Fruit fly (Drosophila melanogaster) whole organism, embryonic: ENCODE results near the gene Jhbp2.

ENCODE experiments used
- CG10979 ChIP-seq: fragments of 200-800 bp; sonication (Bioruptor generic); optimal IDR thresholded peaks from 2 replicates; lab custom pipeline; 2018; ENCODE audit warnings: missing biosample characterization, mild to moderate bottlenecking, missing genetic modification characterization, moderate library complexity
- CG11695 ChIP-seq: fragments of 200-800 bp; sonication (Bioruptor generic); IDR thresholded peaks from 3 replicates; pipeline ENCODE4 v1.3.6; 2022; ENCODE audit warnings: missing biosample characterization, missing genetic modification characterization
- CG11696 ChIP-seq: fragments of 200-800 bp; sonication (Bioruptor generic); IDR thresholded peaks from 2 replicates; pipeline ENCODE4 v1.3.6; 2022; ENCODE audit warnings: missing biosample characterization, missing genetic modification characterization
- CG13624 ChIP-seq: fragments of 200-800 bp; sonication (Bioruptor generic); optimal IDR thresholded peaks from 2 replicates; lab custom pipeline; 2016; ENCODE audit warnings: missing biosample characterization, missing genetic modification characterization
- CG15696 ChIP-seq: fragments of 200-800 bp; sonication (Bioruptor generic); optimal IDR thresholded peaks from 2 replicates; lab custom pipeline; 2019; ENCODE audit warnings: missing biosample characterization, mild to moderate bottlenecking, missing genetic modification characterization, moderate library complexity
- CG1603 ChIP-seq: fragments of 200-800 bp; sonication (Bioruptor generic); optimal IDR thresholded peaks from 2 replicates; lab custom pipeline; 2019; ENCODE audit warnings: missing biosample characterization, mild to moderate bottlenecking, missing genetic modification characterization, moderate library complexity
- CG16779 ChIP-seq: fragments of 200-800 bp; sonication (Bioruptor generic); IDR thresholded peaks from 2 replicates; pipeline ENCODE4 v1.3.6; 2022; ENCODE audit warnings: missing biosample characterization, missing genetic modification characterization
- CG17359 ChIP-seq: fragments of 200-800 bp; sonication (Bioruptor generic); optimal IDR thresholded peaks from 3 replicates; lab custom pipeline; 2018; ENCODE audit warnings: missing biosample characterization, mild to moderate bottlenecking, missing genetic modification characterization, moderate library complexity
- CG2199 ChIP-seq: fragments of 200-800 bp; sonication (Bioruptor generic); IDR thresholded peaks from 3 replicates; pipeline ENCODE4 v1.3.6; 2022; ENCODE audit warnings: missing biosample characterization, missing genetic modification characterization
- CG2678 ChIP-seq: fragments of 200-800 bp; sonication (Bioruptor generic); optimal IDR thresholded peaks from 3 replicates; lab custom pipeline; 2019; ENCODE audit warnings: missing biosample characterization, mild to moderate bottlenecking, missing genetic modification characterization, moderate library complexity
- CG30403 ChIP-seq: fragments of 200-800 bp; sonication (Bioruptor generic); optimal IDR thresholded peaks from 3 replicates; lab custom pipeline; 2016; ENCODE audit warnings: missing biosample characterization, missing genetic modification characterization
- CG30431 ChIP-seq: fragments of 200-800 bp; sonication (Bioruptor generic); optimal IDR thresholded peaks from 2 replicates; lab custom pipeline; 2017; ENCODE audit warnings: missing biosample characterization, missing genetic modification characterization
- CG3065 ChIP-seq: fragments of 200-800 bp; sonication (Bioruptor generic); optimal IDR thresholded peaks from 2 replicates; lab custom pipeline; 2016; ENCODE audit warnings: missing biosample characterization, missing genetic modification characterization
- CG31365 ChIP-seq: fragments of 200-800 bp; sonication (Bioruptor generic); optimal IDR thresholded peaks from 2 replicates; lab custom pipeline; 2018; ENCODE audit warnings: missing biosample characterization, mild to moderate bottlenecking, missing genetic modification characterization
- CG31388 ChIP-seq: fragments of 200-800 bp; sonication (Bioruptor generic); optimal IDR thresholded peaks from 2 replicates; lab custom pipeline; 2016; ENCODE audit warnings: missing biosample characterization, missing genetic modification characterization
- CG33557 ChIP-seq: fragments of 200-800 bp; sonication (Bioruptor generic); optimal IDR thresholded peaks from 2 replicates; lab custom pipeline; 2019; ENCODE audit warnings: missing biosample characterization, mild to moderate bottlenecking, missing genetic modification characterization, moderate library complexity
- CG4707 ChIP-seq: fragments of 200-800 bp; sonication (Bioruptor generic); optimal IDR thresholded peaks from 2 replicates; lab custom pipeline; 2018; ENCODE audit warnings: missing biosample characterization, mild to moderate bottlenecking, missing genetic modification characterization, moderate library complexity
- CG6175 ChIP-seq: fragments of 200-800 bp; sonication (Bioruptor generic); IDR thresholded peaks from 3 replicates; pipeline ENCODE4 v1.3.6; 2022; ENCODE audit warnings: missing biosample characterization, missing genetic modification characterization
- CG7987 ChIP-seq: fragments of 200-800 bp; sonication (Bioruptor generic); optimal IDR thresholded peaks from 2 replicates; lab custom pipeline; 2018; ENCODE audit warnings: missing biosample characterization, mild to moderate bottlenecking, missing genetic modification characterization, moderate library complexity
- CG9609 ChIP-seq: fragments of 200-800 bp; sonication (Bioruptor generic); optimal IDR thresholded peaks from 3 replicates; lab custom pipeline; 2016; ENCODE audit warnings: missing biosample characterization, missing genetic modification characterization
- CTCF ChIP-seq: fragments of 200-800 bp; sonication (Bioruptor generic); optimal IDR thresholded peaks from 2 replicates; lab custom pipeline; 2017; ENCODE audit warnings: missing biosample characterization, mild to moderate bottlenecking, missing genetic modification characterization, moderate library complexity
- D19B ChIP-seq: fragments of 200-800 bp; sonication (Bioruptor generic); optimal IDR thresholded peaks from 2 replicates; lab custom pipeline; 2017; ENCODE audit warnings: missing biosample characterization, mild to moderate bottlenecking, missing genetic modification characterization
- Dip2 ChIP-seq: fragments of 200-800 bp; sonication (Bioruptor generic); IDR thresholded peaks from 2 replicates; pipeline ENCODE4 v1.3.6; 2022; ENCODE audit warnings: missing biosample characterization, missing genetic modification characterization
- GATAe ChIP-seq: fragments of 200-800 bp; sonication (Bioruptor generic); conservative IDR thresholded peaks from 2 replicates; pipeline ENCODE4 v1.3.6; 2022; ENCODE audit warnings: missing biosample characterization, missing genetic modification characterization
- Hmr ChIP-seq: fragments of 200-800 bp; sonication (Bioruptor generic); optimal IDR thresholded peaks from 3 replicates; lab custom pipeline; 2017; ENCODE audit warnings: mild to moderate bottlenecking, missing biosample characterization, missing genetic modification reagents, missing genetic modification characterization
- Lpt ChIP-seq: fragments of >200 bp; optimal IDR thresholded peaks from 2 replicates; lab custom pipeline; 2018; ENCODE audit warnings: missing biosample characterization, missing genetic modification characterization
- NK7.1 ChIP-seq: fragments of 200-800 bp; sonication (Bioruptor generic); optimal IDR thresholded peaks from 3 replicates; lab custom pipeline; 2016; ENCODE audit warnings: missing biosample characterization, missing genetic modification characterization
- Pdp1 ChIP-seq, 2 experiments: fragments of 200-800 bp; sonication (Bioruptor generic); optimal IDR thresholded peaks; 3 replicates each; lab custom pipeline; 2016; ENCODE audit warnings: missing biosample characterization in 2 of 2, missing genetic modification characterization in 2 of 2, mild to moderate bottlenecking in 1 of 2, moderate library complexity in 1 of 2
- bsh ChIP-seq, 2 experiments: fragments of 200-800 bp; sonication (Bioruptor generic); optimal IDR thresholded peaks; 2 replicates each; lab custom pipeline; 2017 to 2018; ENCODE audit warnings: mild to moderate bottlenecking in 2 of 2, missing biosample characterization in 2 of 2, missing genetic modification characterization in 2 of 2, moderate library complexity in 1 of 2
- ci ChIP-seq: fragments of 200-800 bp; sonication (Bioruptor generic); IDR thresholded peaks from 3 replicates; pipeline ENCODE4 v1.3.6; 2022; ENCODE audit warnings: missing biosample characterization, missing genetic modification characterization
- disco-r ChIP-seq: fragments of 200-800 bp; sonication (Bioruptor generic); optimal IDR thresholded peaks from 2 replicates; lab custom pipeline; 2016; ENCODE audit warnings: missing biosample characterization, missing genetic modification characterization
- dmrt11E ChIP-seq: fragments of 200-800 bp; sonication (Bioruptor generic); optimal IDR thresholded peaks from 3 replicates; lab custom pipeline; 2018; ENCODE audit warnings: missing biosample characterization, mild to moderate bottlenecking, missing genetic modification characterization, moderate library complexity
- ftz-f1 ChIP-seq: fragments of 200-800 bp; sonication (Bioruptor generic); optimal IDR thresholded peaks from 2 replicates; lab custom pipeline; 2016; ENCODE audit warnings: missing biosample characterization, missing genetic modification characterization
- gce ChIP-seq: fragments of 200-800 bp; sonication (Bioruptor generic); IDR thresholded peaks from 3 replicates; pipeline ENCODE4 v1.3.6; 2022; ENCODE audit warnings: missing biosample characterization, missing genetic modification characterization
- hbn ChIP-seq: fragments of 200-800 bp; sonication (Bioruptor generic); IDR thresholded peaks from 2 replicates; pipeline ENCODE4 v1.3.6; 2022; ENCODE audit warnings: missing biosample characterization, missing genetic modification characterization; ENCODE audit not compliant: partially characterized antibody
- insv ChIP-seq, 2 experiments: fragments of 200-800 bp; sonication (Bioruptor generic); optimal IDR thresholded peaks; 3 replicates each; lab custom pipeline; 2016 to 2018; ENCODE audit warnings: missing biosample characterization in 2 of 2, missing genetic modification characterization in 2 of 2
- jigr1 ChIP-seq: fragments of 200-800 bp; sonication (Bioruptor generic); IDR thresholded peaks from 3 replicates; pipeline ENCODE4 v1.3.6; 2022; ENCODE audit warnings: missing biosample characterization, missing genetic modification characterization
- lov ChIP-seq, 2 experiments: fragments of 200-800 bp in 1 of 2; fragments of >200 bp in 1 of 2; sonication (Bioruptor generic) in 1 of 2; IDR thresholded peaks in 1 of 2; optimal IDR thresholded peaks in 1 of 2; 2 replicates in 1 of 2; 3 replicates in 1 of 2; pipeline versions ENCODE4 v1.3.6 to Lab custom; 2017 to 2022; ENCODE audit warnings: missing biosample characterization in 1 of 2, missing genetic modification characterization in 1 of 2
- pita ChIP-seq: fragments of 200-800 bp; sonication (Bioruptor generic); optimal IDR thresholded peaks from 2 replicates; lab custom pipeline; 2017; ENCODE audit warnings: missing biosample characterization, mild to moderate bottlenecking, missing genetic modification characterization
- sens ChIP-seq: fragments of 200-800 bp; sonication (Bioruptor generic); peaks from one replicate; lab custom pipeline; 2016; ENCODE audit warnings: missing biosample characterization, missing genetic modification characterization
- seq ChIP-seq: fragments of 200-800 bp; sonication (Bioruptor generic); IDR thresholded peaks from 2 replicates; pipeline ENCODE4 v1.3.6; 2022; ENCODE audit warnings: missing biosample characterization, missing genetic modification characterization
- sna ChIP-seq: fragments of 200-800 bp; sonication (Bioruptor generic); IDR thresholded peaks from 2 replicates; pipeline ENCODE4 v1.3.6; 2022; ENCODE audit warnings: missing biosample characterization, missing genetic modification characterization; ENCODE audit not compliant: partially characterized antibody
- stwl ChIP-seq: fragments of 200-800 bp; sonication (Bioruptor generic); optimal IDR thresholded peaks from 3 replicates; lab custom pipeline; 2018; ENCODE audit warnings: missing biosample characterization, mild to moderate bottlenecking, missing genetic modification characterization, moderate library complexity
- trem ChIP-seq: fragments of 200-800 bp; optimal IDR thresholded peaks from 3 replicates; lab custom pipeline; 2019; ENCODE audit warnings: missing biosample characterization, mild to moderate bottlenecking, missing genetic modification characterization, moderate library complexity

Gene Jhbp2

dm6 chr3R:4970415-4971140 lies 9.4 kb upstream of the Jhbp2 start (continued):
- TF ChIP-seq hbn (GFP tag; lab: Robert Waterston, UW) (no peak), Hmr (GFP tag; lab: Kevin White, UChicago) (peak; percentile 82)

- TF ChIP-seq seq (GFP tag; lab: Robert Waterston, UW): no peak
- TF ChIP-seq CG7987 (GFP tag; lab: Kevin White, UChicago): no peak
- peak; percentile 87 for TF ChIP-seq CG31365 (tag; lab: Kevin White, UChicago)
- no peak for TF ChIP-seq CG31388 (GFP tag; lab: Kevin White, UChicago)
- TF ChIP-seq CG30403: no peak
- no peak for TF ChIP-seq CG6175 (GFP tag; lab: Robert Waterston, UW)
- 0 out of 3 replicates have a peak, but pooled peaks have one; percentile 12 for TF ChIP-seq ci (GFP tag; lab: Robert Waterston, UW)
- TF ChIP-seq bsh (GFP tag; optimal IDR thresholded peaks at IDR 0.05; lab: Kevin White, UChicago): no peak
- peak; percentile 21 for TF ChIP-seq dmrt11E (tag; lab: Kevin White, UChicago)
- no peak for TF ChIP-seq CG13624 (GFP tag; lab: Kevin White, UChicago)
- peak; percentile 74 to 97 for TF ChIP-seq insv (GFP tag; optimal IDR thresholded peaks at IDR 0.05; lab: Kevin White, UChicago)
- no peak for TF ChIP-seq CG17359 (tag; lab: Kevin White, UChicago)
- peak; percentile 63 for TF ChIP-seq pita (GFP tag; lab: Kevin White, UChicago)
- peak; percentile 7 for TF ChIP-seq CG10979 (tag; lab: Kevin White, UChicago)
- TF ChIP-seq D19B: no peak
- no peak for TF ChIP-seq CG2678 (tag; lab: Kevin White, UChicago)
- 0 out of 2 replicates have a peak, but pooled peaks have one; percentile 12 for TF ChIP-seq CG11696
- no peak for TF ChIP-seq GATAe (GFP tag; lab: Robert Waterston, UW)
- no peak for TF ChIP-seq CG11695 (GFP tag; lab: Robert Waterston, UW)
- TF ChIP-seq CG16779 (GFP tag; lab: Robert Waterston, UW): no peak
- TF ChIP-seq CG2199: peak; percentile 88
- no peak for TF ChIP-seq ftz-f1
- TF ChIP-seq gce (GFP tag; lab: Robert Waterston, UW): no peak
- no peak for TF ChIP-seq jigr1 (GFP tag; lab: Robert Waterston, UW)
- TF ChIP-seq disco-r (GFP tag; lab: Kevin White, UChicago): no peak
- no peak for TF ChIP-seq CG30431
- TF ChIP-seq trem (tag; lab: Kevin White, UChicago): peak; percentile 39
- peak; percentile 92 for TF ChIP-seq CTCF
- TF ChIP-seq lov (optimal IDR thresholded peaks at IDR 0.05; lab: Kevin White, UChicago): no peak
- no peak for TF ChIP-seq lov (GFP tag; IDR thresholded peaks at IDR 0.05; lab: Robert Waterston, UW)
- no peak for TF ChIP-seq CG4707 (GFP tag; lab: Kevin White, UChicago)
- TF ChIP-seq Hmr (GFP tag; lab: Kevin White, UChicago): no peak
- TF ChIP-seq CG1603 (tag; lab: Kevin White, UChicago): peak; percentile 7
- TF ChIP-seq CG3065 (GFP tag; lab: Kevin White, UChicago): no peak
- TF ChIP-seq sens (GFP tag; lab: Kevin White, UChicago): peak; percentile 23
- TF ChIP-seq Lpt (GFP tag; lab: Kevin White, UChicago): no peak
- TF ChIP-seq CG9609 (GFP tag; lab: Kevin White, UChicago): no peak
- TF ChIP-seq NK7.1 (GFP tag; lab: Kevin White, UChicago): no peak
- TF ChIP-seq CG15696 (tag; lab: Kevin White, UChicago): no peak
- TF ChIP-seq stwl (tag; lab: Kevin White, UChicago): peak; percentile 30
- no peak for TF ChIP-seq Pdp1 (GFP tag; optimal IDR thresholded peaks at IDR 0.05; lab: Kevin White, UChicago)
- TF ChIP-seq Dip2 (GFP tag; lab: Robert Waterston, UW): peak; percentile 87
- no peak for TF ChIP-seq sna (GFP tag; lab: Robert Waterston, UW)
- TF ChIP-seq CG33557 (GFP tag; lab: Kevin White, UChicago): no peak
Measured at dm6 chr3R:4969199-4969778, 8.1 kb upstream of the Jhbp2 start.
